Fruit fly (Drosophila melanogaster) whole organism, embryonic: ENCODE results near the gene CG6409.

Experiments
- CG10274 ChIP-seq: fragments of 200-800 bp; sonication (Bioruptor generic); optimal IDR thresholded peaks from 3 replicates; lab custom pipeline; 2017; ENCODE audit warnings: missing biosample characterization, mild to moderate bottlenecking, missing genetic modification characterization
- CG10959 ChIP-seq: fragments of 200-800 bp; sonication (Bioruptor generic); IDR thresholded peaks from 2 replicates; pipeline ENCODE4 v1.3.6; 2022; ENCODE audit warnings: missing biosample characterization, missing genetic modification characterization
- CG11695 ChIP-seq: fragments of 200-800 bp; sonication (Bioruptor generic); IDR thresholded peaks from 3 replicates; pipeline ENCODE4 v1.3.6; 2022; ENCODE audit warnings: missing biosample characterization, missing genetic modification characterization
- CG12391 ChIP-seq: fragments of 200-800 bp; sonication (Bioruptor generic); optimal IDR thresholded peaks from 3 replicates; lab custom pipeline; 2018; ENCODE audit warnings: missing biosample characterization, mild to moderate bottlenecking, missing genetic modification characterization, moderate library complexity
- CG13287 ChIP-seq: fragments of 200-800 bp; sonication (Bioruptor generic); IDR thresholded peaks from 2 replicates; pipeline ENCODE4 v1.3.6; 2022; ENCODE audit warnings: missing biosample characterization, missing genetic modification characterization; ENCODE audit not compliant: partially characterized antibody
- CG13775 ChIP-seq: fragments of 200-800 bp; sonication (Bioruptor generic); optimal IDR thresholded peaks from 3 replicates; lab custom pipeline; 2017; ENCODE audit warnings: missing biosample characterization, mild to moderate bottlenecking, missing genetic modification characterization
- CG13894 ChIP-seq: fragments of 200-800 bp; sonication (Bioruptor generic); optimal IDR thresholded peaks from 3 replicates; lab custom pipeline; 2018; ENCODE audit warnings: missing biosample characterization, mild to moderate bottlenecking, missing genetic modification characterization, moderate library complexity
- CG16779 ChIP-seq: fragments of 200-800 bp; sonication (Bioruptor generic); IDR thresholded peaks from 2 replicates; pipeline ENCODE4 v1.3.6; 2022; ENCODE audit warnings: missing biosample characterization, missing genetic modification characterization
- CG17802 ChIP-seq: fragments of 200-800 bp; sonication (Bioruptor generic); optimal IDR thresholded peaks from 2 replicates; lab custom pipeline; 2018; ENCODE audit warnings: missing biosample characterization, mild to moderate bottlenecking, missing genetic modification characterization, moderate library complexity
- CG18599 ChIP-seq: fragments of 200-800 bp; sonication (Bioruptor generic); optimal IDR thresholded peaks from 3 replicates; lab custom pipeline; 2017; ENCODE audit warnings: missing biosample characterization, missing genetic modification characterization, mild to moderate bottlenecking, moderate library complexity, missing genetic modification reagents
- CG2712 ChIP-seq: fragments of 200-800 bp; optimal IDR thresholded peaks from 3 replicates; lab custom pipeline; 2019; ENCODE audit warnings: missing biosample characterization, mild to moderate bottlenecking, missing genetic modification characterization, moderate library complexity
- CG2889 ChIP-seq: fragments of 200-800 bp; sonication (Bioruptor generic); IDR thresholded peaks from 3 replicates; pipeline ENCODE4 v1.3.6; 2022; ENCODE audit warnings: missing biosample characterization, missing genetic modification characterization
- CG30403 ChIP-seq: fragments of 200-800 bp; sonication (Bioruptor generic); optimal IDR thresholded peaks from 3 replicates; lab custom pipeline; 2016; ENCODE audit warnings: missing biosample characterization, missing genetic modification characterization
- CG31224 ChIP-seq: fragments of 200-800 bp; sonication (Bioruptor generic); IDR thresholded peaks from 2 replicates; pipeline ENCODE4 v1.3.6; 2022; ENCODE audit warnings: missing biosample characterization, missing genetic modification characterization
- CG32532 ChIP-seq: fragments of 200-800 bp; sonication (Bioruptor generic); IDR thresholded peaks from 2 replicates; pipeline ENCODE4 v1.3.6; 2022; ENCODE audit warnings: missing biosample characterization, missing genetic modification characterization
- CG4360 ChIP-seq: fragments of 200-800 bp; sonication (Bioruptor generic); IDR thresholded peaks from 2 replicates; pipeline ENCODE4 v1.3.6; 2022; ENCODE audit warnings: missing biosample characterization, missing genetic modification characterization
- CG4404 ChIP-seq: fragments of 200-800 bp; sonication (Bioruptor generic); IDR thresholded peaks from 2 replicates; pipeline ENCODE4 v1.3.6; 2022; ENCODE audit warnings: missing biosample characterization, missing genetic modification characterization
- CG4617 ChIP-seq: fragments of 200-800 bp; sonication (Bioruptor generic); optimal IDR thresholded peaks from 3 replicates; lab custom pipeline; 2016; ENCODE audit warnings: missing biosample characterization, missing genetic modification characterization, borderline replicate concordance
- CG7357 ChIP-seq: fragments of 200-800 bp; sonication (Bioruptor generic); IDR thresholded peaks from 3 replicates; pipeline ENCODE4 v1.3.6; 2022; ENCODE audit warnings: missing biosample characterization, missing genetic modification characterization
- CG7556 ChIP-seq: fragments of 200-800 bp; sonication (Bioruptor generic); optimal IDR thresholded peaks from 2 replicates; lab custom pipeline; 2017; ENCODE audit warnings: missing biosample characterization, mild to moderate bottlenecking, missing genetic modification characterization
- CG7745 ChIP-seq: fragments of 200-800 bp; sonication (Bioruptor generic); optimal IDR thresholded peaks from 2 replicates; lab custom pipeline; 2018; ENCODE audit warnings: missing biosample characterization, mild to moderate bottlenecking, missing genetic modification characterization, moderate library complexity
- CG8765 ChIP-seq: fragments of 200-800 bp; sonication (Bioruptor generic); IDR thresholded peaks from 2 replicates; pipeline ENCODE4 v1.3.6; 2022; ENCODE audit warnings: missing biosample characterization, missing genetic modification characterization
- CoRest ChIP-seq: fragments of 200-800 bp; sonication (Bioruptor generic); optimal IDR thresholded peaks from 3 replicates; lab custom pipeline; 2018; ENCODE audit warnings: missing biosample characterization, mild to moderate bottlenecking, missing genetic modification characterization, moderate library complexity
- D ChIP-seq, 2 experiments: fragments of 200-800 bp in 1 of 2; fragments of >200 bp in 1 of 2; sonication (Bioruptor generic) in 1 of 2; optimal IDR thresholded peaks; 2 replicates in 1 of 2; 3 replicates in 1 of 2; lab custom pipeline; 2017; ENCODE audit warnings: mild to moderate bottlenecking in 1 of 2, missing biosample characterization in 1 of 2, missing genetic modification characterization in 1 of 2, missing genetic modification reagents in 1 of 2
- Doc2 ChIP-seq: fragments of 200-800 bp; sonication (Bioruptor generic); IDR thresholded peaks from 2 replicates; pipeline ENCODE4 v1.3.6; 2022; ENCODE audit warnings: missing biosample characterization, missing genetic modification characterization
- Ets65A ChIP-seq: fragments of 200-800 bp; sonication (Bioruptor generic); peaks from one replicate; lab custom pipeline; 2016; ENCODE audit warnings: missing biosample characterization, missing genetic modification characterization
- Hmx ChIP-seq: fragments of 200-800 bp; sonication (Bioruptor generic); optimal IDR thresholded peaks from 2 replicates; lab custom pipeline; 2016; ENCODE audit warnings: missing biosample characterization, missing genetic modification characterization
- Kr ChIP-seq: fragments of 200-800 bp; sonication (Bioruptor generic); optimal IDR thresholded peaks from 2 replicates; lab custom pipeline; 2017; ENCODE audit warnings: missing biosample characterization, mild to moderate bottlenecking, missing genetic modification characterization
- Lim3 ChIP-seq: fragments of 200-800 bp; sonication (Bioruptor generic); IDR thresholded peaks from 2 replicates; pipeline ENCODE4 v1.3.6; 2022; ENCODE audit warnings: missing biosample characterization, missing genetic modification characterization
- MESR4 ChIP-seq: fragments of 200-800 bp; sonication (Bioruptor generic); optimal IDR thresholded peaks from 2 replicates; lab custom pipeline; 2018; ENCODE audit warnings: missing biosample characterization, mild to moderate bottlenecking, missing genetic modification characterization, moderate library complexity
- Mrtf ChIP-seq: fragments of 200-800 bp; sonication (Bioruptor generic); IDR thresholded peaks from 3 replicates; pipeline ENCODE4 v1.3.6; 2022; ENCODE audit warnings: missing biosample characterization, missing genetic modification characterization
- Pdp1 ChIP-seq, 2 experiments: fragments of 200-800 bp; sonication (Bioruptor generic); optimal IDR thresholded peaks; 3 replicates each; lab custom pipeline; 2016; ENCODE audit warnings: missing biosample characterization in 2 of 2, missing genetic modification characterization in 2 of 2, mild to moderate bottlenecking in 1 of 2, moderate library complexity in 1 of 2
- Usf ChIP-seq: fragments of 200-800 bp; sonication (Bioruptor generic); optimal IDR thresholded peaks from 2 replicates; lab custom pipeline; 2017; ENCODE audit warnings: missing genotype, missing biosample characterization, missing genetic modification characterization
- ac ChIP-seq: fragments of 200-800 bp; sonication (Bioruptor generic); optimal IDR thresholded peaks from 3 replicates; lab custom pipeline; 2017; ENCODE audit warnings: missing biosample characterization, mild to moderate bottlenecking, missing genetic modification characterization
- az2 ChIP-seq: fragments of 200-800 bp; sonication (Bioruptor generic); optimal IDR thresholded peaks from 3 replicates; lab custom pipeline; 2016; ENCODE audit warnings: missing biosample characterization, missing genetic modification characterization
- cato ChIP-seq: fragments of 200-800 bp; sonication (Bioruptor generic); optimal IDR thresholded peaks from 2 replicates; lab custom pipeline; 2016; ENCODE audit warnings: missing biosample characterization, missing genetic modification characterization, borderline replicate concordance
- chm ChIP-seq: fragments of 200-800 bp; sonication (Bioruptor generic); IDR thresholded peaks from 2 replicates; pipeline ENCODE4 v1.3.6; 2022; ENCODE audit warnings: missing biosample characterization, missing genetic modification characterization
- dpn ChIP-seq, 2 experiments: fragments of 200-800 bp; sonication (Bioruptor generic); optimal IDR thresholded peaks; 3 replicates each; lab custom pipeline; 2016; ENCODE audit warnings: missing biosample characterization in 2 of 2, missing genetic modification characterization in 2 of 2
- ewg ChIP-seq: fragments of 200-800 bp; sonication (Bioruptor generic); optimal IDR thresholded peaks from 3 replicates; lab custom pipeline; 2017; ENCODE audit warnings: mild to moderate bottlenecking, missing biosample characterization, missing genetic modification reagents, missing genetic modification characterization
- fd96Cb ChIP-seq: fragments of 200-800 bp; sonication (Bioruptor generic); optimal IDR thresholded peaks from 2 replicates; lab custom pipeline; 2018; ENCODE audit warnings: missing biosample characterization, mild to moderate bottlenecking, missing genetic modification characterization, moderate library complexity
- ftz-f1 ChIP-seq: fragments of 200-800 bp; sonication (Bioruptor generic); optimal IDR thresholded peaks from 2 replicates; lab custom pipeline; 2016; ENCODE audit warnings: missing biosample characterization, missing genetic modification characterization
- gro ChIP-seq: fragments of 200-800 bp; sonication (Bioruptor generic); optimal IDR thresholded peaks from 2 replicates; lab custom pipeline; 2016; ENCODE audit warnings: missing biosample characterization, missing genetic modification characterization
- kni ChIP-seq: fragments of 200-800 bp; sonication (Bioruptor generic); optimal IDR thresholded peaks from 3 replicates; lab custom pipeline; 2017; ENCODE audit warnings: mild to moderate bottlenecking, missing biosample characterization, missing genetic modification reagents, missing genetic modification characterization
- lilli ChIP-seq: fragments of 200-800 bp; sonication (Bioruptor generic); optimal IDR thresholded peaks from 3 replicates; lab custom pipeline; 2016; ENCODE audit warnings: missing biosample characterization, missing genetic modification characterization
- oc ChIP-seq: fragments of 200-800 bp; sonication (Bioruptor generic); optimal IDR thresholded peaks from 2 replicates; lab custom pipeline; 2018; ENCODE audit warnings: missing biosample characterization, mild to moderate bottlenecking, missing genetic modification characterization, moderate library complexity
- odd ChIP-seq: fragments of 200-800 bp; sonication (Bioruptor generic); optimal IDR thresholded peaks from 2 replicates; lab custom pipeline; 2017; ENCODE audit warnings: missing biosample characterization, mild to moderate bottlenecking, missing genetic modification characterization
- org-1 ChIP-seq: fragments of 200-800 bp; sonication (Bioruptor generic); optimal IDR thresholded peaks from 2 replicates; lab custom pipeline; 2017; ENCODE audit warnings: missing biosample characterization, missing genetic modification characterization
- run ChIP-seq: fragments of 200-800 bp; sonication (Bioruptor generic); optimal IDR thresholded peaks from 3 replicates; lab custom pipeline; 2018; ENCODE audit warnings: missing biosample characterization, mild to moderate bottlenecking, missing genetic modification characterization
- sens ChIP-seq: fragments of 200-800 bp; sonication (Bioruptor generic); peaks from one replicate; lab custom pipeline; 2016; ENCODE audit warnings: missing biosample characterization, missing genetic modification characterization
- zf30C ChIP-seq: fragments of 200-800 bp; sonication (Bioruptor generic); optimal IDR thresholded peaks from 3 replicates; lab custom pipeline; 2018; ENCODE audit warnings: missing biosample characterization, mild to moderate bottlenecking, missing genetic modification characterization

Gene CG6409

dm6 chr3L:10847790-10848492 lies 34.2 kb downstream of the CG6409 start (continued):
- TF ChIP-seq CG13287 (GFP tag; lab: Robert Waterston, UW): no peak
- no peak for TF ChIP-seq CG16779
- peak; percentile 54 for TF ChIP-seq CG7556
- peak; percentile 71 for TF ChIP-seq CG10959 (GFP tag; lab: Robert Waterston, UW)
- TF ChIP-seq dpn (GFP tag; optimal IDR thresholded peaks at IDR 0.05; lab: Kevin White, UChicago): peak in 1 of 2 experiments; percentile 17
- TF ChIP-seq CG30403 (GFP tag; lab: Kevin White, UChicago): peak; percentile 37
- no peak for TF ChIP-seq Lim3 (GFP tag; lab: Robert Waterston, UW)
- no peak for TF ChIP-seq chm
- no peak for TF ChIP-seq CG7357 (GFP tag; lab: Robert Waterston, UW)
- no peak for TF ChIP-seq Hmx
- no peak for TF ChIP-seq CG10274 (GFP tag; lab: Kevin White, UChicago)
- no peak for TF ChIP-seq gro
- peak; percentile 73 for TF ChIP-seq ac (GFP tag; lab: Kevin White, UChicago)
- TF ChIP-seq CG8765: 0 out of 2 replicates have a peak, but pooled peaks have one; percentile 21
- peak; percentile 94 for TF ChIP-seq zf30C
- peak; percentile 86 for TF ChIP-seq sens (GFP tag; lab: Kevin White, UChicago)
- TF ChIP-seq org-1 (GFP tag; lab: Kevin White, UChicago): peak; percentile 39
- peak; percentile 2 for TF ChIP-seq cato (GFP tag; lab: Kevin White, UChicago)
- peak; percentile 78 for TF ChIP-seq CG2712 (tag; lab: Kevin White, UChicago)
- TF ChIP-seq lilli: peak; percentile 19
- peak; percentile 72; the same call in 1 of the 2 replicates for TF ChIP-seq CG4404 (GFP tag; lab: Robert Waterston, UW)
- peak; percentile 45 for TF ChIP-seq CoRest
- TF ChIP-seq Usf (GFP tag; lab: Kevin White, UChicago): peak; percentile 43
- peak; percentile 72 for TF ChIP-seq CG13775 (GFP tag; lab: Kevin White, UChicago)
- TF ChIP-seq CG17802 (tag; lab: Kevin White, UChicago): no peak
- TF ChIP-seq CG4617 (GFP tag; lab: Kevin White, UChicago): no peak
- peak; percentile 19 for TF ChIP-seq CG13894 (tag; lab: Kevin White, UChicago)
- no peak for TF ChIP-seq Doc2
- no peak for TF ChIP-seq kni (GFP tag; lab: Kevin White, UChicago)
- TF ChIP-seq fd96Cb (tag; lab: Kevin White, UChicago): peak; percentile 42
- TF ChIP-seq az2: peak; percentile 22
- no peak for TF ChIP-seq CG11695 (GFP tag; lab: Robert Waterston, UW)
- no peak for TF ChIP-seq ewg (GFP tag; lab: Kevin White, UChicago)
- peak; percentile 67 for TF ChIP-seq CG12391 (tag; lab: Kevin White, UChicago)
- peak; percentile 57 for TF ChIP-seq Ets65A (GFP tag; lab: Kevin White, UChicago)
- TF ChIP-seq CG4360: 0 out of 2 replicates have a peak, but pooled peaks have one; percentile 35

- no peak for TF ChIP-seq D (optimal IDR thresholded peaks at IDR 0.05; lab: Kevin White, UChicago)
- TF ChIP-seq D (GFP tag; optimal IDR thresholded peaks at IDR 0.05; lab: Kevin White, UChicago): peak; percentile 6
- TF ChIP-seq CG2889: no peak
- peak in 1 of 2 experiments; percentile 61 for TF ChIP-seq Pdp1 (GFP tag; optimal IDR thresholded peaks at IDR 0.05; lab: Kevin White, UChicago)
- no peak for TF ChIP-seq ftz-f1 (GFP tag; lab: Kevin White, UChicago)
- no peak for TF ChIP-seq chm
- TF ChIP-seq run (tag; lab: Kevin White, UChicago): no peak
- TF ChIP-seq Kr (GFP tag; lab: Kevin White, UChicago): peak; percentile 15
- TF ChIP-seq CG32532: no peak
- no peak for TF ChIP-seq CG7745 (tag; lab: Kevin White, UChicago)
- no peak for TF ChIP-seq MESR4 (GFP tag; lab: Kevin White, UChicago)
- no peak for TF ChIP-seq Mrtf (GFP tag; lab: Robert Waterston, UW)
- no peak for TF ChIP-seq CG2712 (tag; lab: Kevin White, UChicago)
- TF ChIP-seq CG18599 (GFP tag; lab: Kevin White, UChicago): peak; percentile 29
- no peak for TF ChIP-seq CG31224 (GFP tag; lab: Robert Waterston, UW)
- peak; percentile 39 for TF ChIP-seq oc
- TF ChIP-seq zf30C: no peak
- no peak for TF ChIP-seq odd (GFP tag; lab: Kevin White, UChicago)
These were observed 36.4 kb downstream of the CG6409 start for dm6 chr3L:10845758-10846157.
